Fruit fly (Drosophila melanogaster) whole organism, embryonic: ENCODE data around the gene Kal1.

Experiments
- Atf6 ChIP-seq: fragments of 200-800 bp; sonication (Bioruptor generic); IDR thresholded peaks from 2 replicates; pipeline ENCODE4 v1.3.6; 2022; ENCODE audit warnings: missing biosample characterization, missing genetic modification characterization
- Blimp-1 ChIP-seq: fragments of 200-800 bp; sonication (Bioruptor generic); optimal IDR thresholded peaks from 3 replicates; lab custom pipeline; 2018; ENCODE audit warnings: missing biosample characterization, missing genetic modification characterization, mild to moderate bottlenecking, moderate library complexity, missing genetic modification reagents
- CG11695 ChIP-seq: fragments of 200-800 bp; sonication (Bioruptor generic); IDR thresholded peaks from 3 replicates; pipeline ENCODE4 v1.3.6; 2022; ENCODE audit warnings: missing biosample characterization, missing genetic modification characterization
- CG12744 ChIP-seq: fragments of 200-800 bp; sonication (Bioruptor generic); optimal IDR thresholded peaks from 2 replicates; lab custom pipeline; 2016; ENCODE audit warnings: missing biosample characterization, missing genetic modification characterization
- CG12942 ChIP-seq: fragments of 200-800 bp; sonication (Bioruptor generic); optimal IDR thresholded peaks from 3 replicates; lab custom pipeline; 2016; ENCODE audit warnings: missing biosample characterization, missing genetic modification characterization
- CG14050 ChIP-seq: fragments of 200-800 bp; sonication (Bioruptor generic); IDR thresholded peaks from 3 replicates; pipeline ENCODE4 v1.3.6; 2022; ENCODE audit warnings: missing biosample characterization, missing genetic modification characterization
- CG17568 ChIP-seq: fragments of 200-800 bp; sonication (Bioruptor generic); optimal IDR thresholded peaks from 2 replicates; lab custom pipeline; 2018; ENCODE audit warnings: missing biosample characterization, mild to moderate bottlenecking, missing genetic modification characterization, moderate library complexity
- CG2199 ChIP-seq: fragments of 200-800 bp; sonication (Bioruptor generic); IDR thresholded peaks from 3 replicates; pipeline ENCODE4 v1.3.6; 2022; ENCODE audit warnings: missing biosample characterization, missing genetic modification characterization
- CG2712 ChIP-seq: fragments of 200-800 bp; optimal IDR thresholded peaks from 3 replicates; lab custom pipeline; 2019; ENCODE audit warnings: missing biosample characterization, mild to moderate bottlenecking, missing genetic modification characterization, moderate library complexity
- CG3281 ChIP-seq: fragments of 200-800 bp; sonication (Bioruptor generic); optimal IDR thresholded peaks from 3 replicates; lab custom pipeline; 2017; ENCODE audit warnings: missing biosample characterization, mild to moderate bottlenecking, missing genetic modification characterization
- CG34422 ChIP-seq: fragments of 200-800 bp; sonication (Bioruptor generic); IDR thresholded peaks from 3 replicates; pipeline ENCODE4 v1.3.6; 2022; ENCODE audit warnings: missing biosample characterization, missing genetic modification characterization
- CG3838 ChIP-seq: fragments of 200-800 bp; sonication (Bioruptor generic); optimal IDR thresholded peaks from 3 replicates; lab custom pipeline; 2016; ENCODE audit warnings: missing biosample characterization, missing genetic modification characterization
- CG3995 ChIP-seq: fragments of 200-800 bp; sonication (Bioruptor generic); optimal IDR thresholded peaks from 3 replicates; lab custom pipeline; 2016; ENCODE audit warnings: missing biosample characterization, missing genetic modification characterization
- CG4424 ChIP-seq: fragments of 200-800 bp; sonication (Bioruptor generic); optimal IDR thresholded peaks from 3 replicates; lab custom pipeline; 2016; ENCODE audit warnings: missing biosample characterization, missing genetic modification characterization
- CG4707 ChIP-seq: fragments of 200-800 bp; sonication (Bioruptor generic); optimal IDR thresholded peaks from 2 replicates; lab custom pipeline; 2018; ENCODE audit warnings: missing biosample characterization, mild to moderate bottlenecking, missing genetic modification characterization, moderate library complexity
- CG6813 ChIP-seq: fragments of 200-800 bp; sonication (Bioruptor generic); optimal IDR thresholded peaks from 2 replicates; lab custom pipeline; 2017; ENCODE audit warnings: missing biosample characterization, missing genetic modification characterization, mild to moderate bottlenecking, moderate library complexity, missing genetic modification reagents
- CG7556 ChIP-seq: fragments of 200-800 bp; sonication (Bioruptor generic); optimal IDR thresholded peaks from 2 replicates; lab custom pipeline; 2017; ENCODE audit warnings: missing biosample characterization, mild to moderate bottlenecking, missing genetic modification characterization
- CG8944 ChIP-seq: fragments of 200-800 bp; sonication (Bioruptor generic); optimal IDR thresholded peaks from 3 replicates; lab custom pipeline; 2016; ENCODE audit warnings: missing biosample characterization, missing genetic modification characterization
- CG9215 ChIP-seq: fragments of 200-800 bp; sonication (Bioruptor generic); IDR thresholded peaks from 2 replicates; pipeline ENCODE4 v1.3.6; 2022; ENCODE audit warnings: missing biosample characterization, missing genetic modification characterization
- CG9727 ChIP-seq: fragments of 200-800 bp; sonication (Bioruptor generic); optimal IDR thresholded peaks from 3 replicates; lab custom pipeline; 2017; ENCODE audit warnings: missing biosample characterization, mild to moderate bottlenecking, missing genetic modification characterization
- Dp ChIP-seq: fragments of 200-800 bp; sonication (Bioruptor generic); optimal IDR thresholded peaks from 2 replicates; lab custom pipeline; 2018; ENCODE audit warnings: missing biosample characterization, mild to moderate bottlenecking, missing genetic modification characterization, moderate library complexity
- Ets65A ChIP-seq: fragments of 200-800 bp; sonication (Bioruptor generic); peaks from one replicate; lab custom pipeline; 2016; ENCODE audit warnings: missing biosample characterization, missing genetic modification characterization
- H2.0 ChIP-seq: fragments of 200-800 bp; sonication (Bioruptor generic); IDR thresholded peaks from 2 replicates; pipeline ENCODE4 v1.3.6; 2022; ENCODE audit warnings: missing biosample characterization, missing genetic modification characterization
- HLH3B ChIP-seq: fragments of 200-800 bp; sonication (Bioruptor generic); IDR thresholded peaks from 2 replicates; pipeline ENCODE4 v1.3.6; 2022; ENCODE audit warnings: missing biosample characterization, missing genetic modification characterization
- HLHmδ ChIP-seq: fragments of 200-800 bp; sonication (Bioruptor generic); optimal IDR thresholded peaks from 2 replicates; lab custom pipeline; 2018; ENCODE audit warnings: missing biosample characterization, mild to moderate bottlenecking, missing genetic modification characterization, moderate library complexity
- Hmr ChIP-seq: fragments of 200-800 bp; sonication (Bioruptor generic); optimal IDR thresholded peaks from 3 replicates; lab custom pipeline; 2017; ENCODE audit warnings: mild to moderate bottlenecking, missing biosample characterization, missing genetic modification reagents, missing genetic modification characterization
- Hsf ChIP-seq: fragments of 200-800 bp; sonication (Bioruptor generic); optimal IDR thresholded peaks from 3 replicates; lab custom pipeline; 2016; ENCODE audit warnings: missing biosample characterization, missing genetic modification characterization
- Myb ChIP-seq: fragments of 200-800 bp; sonication (Bioruptor generic); optimal IDR thresholded peaks from 2 replicates; lab custom pipeline; 2016; ENCODE audit warnings: missing biosample characterization, missing genetic modification characterization
- NfI ChIP-seq: fragments of 200-800 bp; sonication (Bioruptor generic); optimal IDR thresholded peaks from 3 replicates; lab custom pipeline; 2018; ENCODE audit warnings: missing biosample characterization, mild to moderate bottlenecking, missing genetic modification characterization, moderate library complexity
- Opbp ChIP-seq: fragments of 200-800 bp; sonication (Bioruptor generic); IDR thresholded peaks from 3 replicates; pipeline ENCODE4 v1.3.6; 2022; ENCODE audit warnings: missing biosample characterization, missing genetic modification characterization; ENCODE audit not compliant: partially characterized antibody
- cad ChIP-seq: fragments of >200 bp; optimal IDR thresholded peaks from 2 replicates; lab custom pipeline; 2017; ENCODE audit warnings: missing biosample characterization, missing genetic modification characterization
- esg ChIP-seq: fragments of 200-800 bp; sonication (Bioruptor generic); conservative IDR thresholded peaks from 2 replicates; pipeline ENCODE4 v1.3.6; 2022; ENCODE audit warnings: missing biosample characterization, missing genetic modification characterization
- gem ChIP-seq: fragments of 200-800 bp; sonication (Bioruptor generic); optimal IDR thresholded peaks from 2 replicates; lab custom pipeline; 2019; ENCODE audit warnings: missing biosample characterization, mild to moderate bottlenecking, missing genetic modification characterization, moderate library complexity
- h ChIP-seq: fragments of >200 bp; optimal IDR thresholded peaks from 2 replicates; lab custom pipeline; 2017
- hb ChIP-seq: fragments of 200-800 bp; sonication (Bioruptor generic); IDR thresholded peaks from 3 replicates; pipeline ENCODE4 v1.3.6; 2022; ENCODE audit warnings: missing biosample characterization, missing genetic modification characterization; ENCODE audit not compliant: partially characterized antibody
- insv ChIP-seq, 2 experiments: fragments of 200-800 bp; sonication (Bioruptor generic); optimal IDR thresholded peaks; 3 replicates each; lab custom pipeline; 2016 to 2018; ENCODE audit warnings: missing biosample characterization in 2 of 2, missing genetic modification characterization in 2 of 2
- nerfin-2 ChIP-seq: fragments of 200-800 bp; sonication (Bioruptor generic); IDR thresholded peaks from 2 replicates; pipeline ENCODE4 v1.3.6; 2022; ENCODE audit warnings: missing biosample characterization, missing genetic modification characterization; ENCODE audit not compliant: partially characterized antibody
- odd ChIP-seq: fragments of 200-800 bp; sonication (Bioruptor generic); optimal IDR thresholded peaks from 2 replicates; lab custom pipeline; 2017; ENCODE audit warnings: missing biosample characterization, mild to moderate bottlenecking, missing genetic modification characterization
- pho ChIP-seq: fragments of 200-800 bp; sonication (Bioruptor generic); optimal IDR thresholded peaks from 2 replicates; lab custom pipeline; 2016; ENCODE audit warnings: missing biosample characterization, missing genetic modification characterization
- phol ChIP-seq: fragments of 200-800 bp; sonication (Bioruptor generic); optimal IDR thresholded peaks from 3 replicates; lab custom pipeline; 2018; ENCODE audit warnings: missing biosample characterization, mild to moderate bottlenecking, missing genetic modification characterization, moderate library complexity
- sd ChIP-seq: fragments of 200-800 bp; sonication (Bioruptor generic); optimal IDR thresholded peaks from 3 replicates; lab custom pipeline; 2018; ENCODE audit warnings: missing biosample characterization, mild to moderate bottlenecking, missing genetic modification characterization, moderate library complexity
- slbo ChIP-seq: fragments of 200-800 bp; sonication (Bioruptor generic); IDR thresholded peaks from 2 replicates; pipeline ENCODE4 v1.3.6; 2022; ENCODE audit warnings: missing biosample characterization, missing genetic modification characterization
- sob ChIP-seq: fragments of 200-800 bp; sonication (Bioruptor generic); IDR thresholded peaks from 2 replicates; pipeline ENCODE4 v1.3.6; 2022; ENCODE audit warnings: missing biosample characterization, missing genetic modification characterization
- sqz ChIP-seq: fragments of 200-800 bp; sonication (Bioruptor generic); optimal IDR thresholded peaks from 3 replicates; lab custom pipeline; 2018; ENCODE audit warnings: missing biosample characterization, mild to moderate bottlenecking, missing genetic modification characterization
- stwl ChIP-seq: fragments of 200-800 bp; sonication (Bioruptor generic); optimal IDR thresholded peaks from 3 replicates; lab custom pipeline; 2018; ENCODE audit warnings: missing biosample characterization, mild to moderate bottlenecking, missing genetic modification characterization, moderate library complexity
- sug ChIP-seq: fragments of 200-800 bp; optimal IDR thresholded peaks from 2 replicates; lab custom pipeline; 2019; ENCODE audit warnings: missing biosample characterization, mild to moderate bottlenecking, missing genetic modification characterization, moderate library complexity
- twi ChIP-seq: fragments of 200-800 bp; optimal IDR thresholded peaks from 2 replicates; lab custom pipeline; 2019; ENCODE audit warnings: missing biosample characterization, mild to moderate bottlenecking, missing genetic modification characterization, moderate library complexity
- tx ChIP-seq: fragments of 200-800 bp; sonication (Bioruptor generic); optimal IDR thresholded peaks from 2 replicates; lab custom pipeline; 2016; ENCODE audit warnings: missing biosample characterization, missing genetic modification characterization
- wor ChIP-seq: fragments of 200-800 bp; sonication (Bioruptor generic); IDR thresholded peaks from 2 replicates; pipeline ENCODE4 v1.3.6; 2022; ENCODE audit warnings: missing biosample characterization, missing genetic modification characterization
- zf30C ChIP-seq: fragments of 200-800 bp; sonication (Bioruptor generic); optimal IDR thresholded peaks from 3 replicates; lab custom pipeline; 2018; ENCODE audit warnings: missing biosample characterization, mild to moderate bottlenecking, missing genetic modification characterization

Gene Kal1

DNA sequence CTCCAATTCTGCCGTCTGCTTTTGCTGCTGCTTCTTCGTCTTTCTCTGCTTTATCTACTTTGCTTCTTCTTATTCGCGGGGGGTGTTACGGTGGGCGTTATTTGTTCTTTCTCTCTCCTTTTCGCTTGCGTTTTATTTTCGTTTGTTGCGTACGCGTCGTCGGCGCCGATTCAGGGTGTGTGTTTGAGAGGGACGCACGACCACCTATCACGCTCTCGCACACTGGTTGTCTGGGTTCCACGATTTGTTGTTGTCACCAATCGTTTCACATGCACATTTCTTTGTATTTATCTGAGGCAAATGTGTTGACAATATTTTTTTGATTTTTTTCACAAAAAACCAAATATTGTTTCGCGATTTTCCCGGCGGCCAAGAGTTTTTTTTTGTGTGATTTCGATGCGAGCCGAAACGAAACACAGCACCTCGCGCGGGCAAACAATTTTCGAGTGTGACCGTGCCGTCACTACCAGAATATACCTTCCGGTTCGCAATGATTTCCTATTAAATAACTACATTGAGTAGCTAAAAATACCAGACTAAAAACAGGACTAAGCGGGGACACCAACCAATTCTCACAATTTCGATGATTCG lies 35.8 kb upstream of the Kal1 start, which contains the start of gene Syx1A (continued):
- TF ChIP-seq Myb, result peak; percentile 11
- no peak for TF ChIP-seq h (lab: Kevin White, UChicago)
- peak; percentile 65 for TF ChIP-seq CG3838 (GFP tag; lab: Kevin White, UChicago)
- TF ChIP-seq CG12942 (GFP tag; lab: Kevin White, UChicago), result no peak
- TF ChIP-seq pho (GFP tag; lab: Kevin White, UChicago), result peak; percentile 23
- peak; percentile 10 for TF ChIP-seq HLHmδ (GFP tag; lab: Kevin White, UChicago)
- no peak for TF ChIP-seq slbo
- TF ChIP-seq Hsf, result peak; percentile 19
- peak; percentile 29 for TF ChIP-seq CG2712
- no peak for TF ChIP-seq cad (GFP tag; lab: Kevin White, UChicago)
- peak; percentile 100 for TF ChIP-seq sug (tag; lab: Kevin White, UChicago)
- TF ChIP-seq Ets65A (GFP tag; lab: Kevin White, UChicago), result no peak
- peak; percentile 34 for TF ChIP-seq odd (GFP tag; lab: Kevin White, UChicago)
- no peak for TF ChIP-seq CG4424 (GFP tag; lab: Kevin White, UChicago)
- TF ChIP-seq esg, result no peak
- TF ChIP-seq tx (GFP tag; lab: Kevin White, UChicago), result no peak
- TF ChIP-seq CG3281 (GFP tag; lab: Kevin White, UChicago), result peak; percentile 55
- no peak for TF ChIP-seq CG9727 (GFP tag; lab: Kevin White, UChicago)
- TF ChIP-seq zf30C (GFP tag; lab: Kevin White, UChicago), result no peak
- TF ChIP-seq Dp (GFP tag; lab: Kevin White, UChicago), result peak; percentile 25
- TF ChIP-seq CG2199 (GFP tag; lab: Robert Waterston, UW), result no peak
- peak; percentile 56 for TF ChIP-seq Hmr (GFP tag; lab: Kevin White, UChicago)
- TF ChIP-seq insv (GFP tag; optimal IDR thresholded peaks at IDR 0.05; lab: Kevin White, UChicago), result no peak
- no peak for TF ChIP-seq H2.0 (GFP tag; lab: Robert Waterston, UW)
- no peak for TF ChIP-seq wor
- peak; percentile 29 for TF ChIP-seq NfI (GFP tag; lab: Kevin White, UChicago)
- no peak for TF ChIP-seq HLH3B (GFP tag; lab: Robert Waterston, UW)
- TF ChIP-seq, all 482 proteins: peak for 113

DNA sequence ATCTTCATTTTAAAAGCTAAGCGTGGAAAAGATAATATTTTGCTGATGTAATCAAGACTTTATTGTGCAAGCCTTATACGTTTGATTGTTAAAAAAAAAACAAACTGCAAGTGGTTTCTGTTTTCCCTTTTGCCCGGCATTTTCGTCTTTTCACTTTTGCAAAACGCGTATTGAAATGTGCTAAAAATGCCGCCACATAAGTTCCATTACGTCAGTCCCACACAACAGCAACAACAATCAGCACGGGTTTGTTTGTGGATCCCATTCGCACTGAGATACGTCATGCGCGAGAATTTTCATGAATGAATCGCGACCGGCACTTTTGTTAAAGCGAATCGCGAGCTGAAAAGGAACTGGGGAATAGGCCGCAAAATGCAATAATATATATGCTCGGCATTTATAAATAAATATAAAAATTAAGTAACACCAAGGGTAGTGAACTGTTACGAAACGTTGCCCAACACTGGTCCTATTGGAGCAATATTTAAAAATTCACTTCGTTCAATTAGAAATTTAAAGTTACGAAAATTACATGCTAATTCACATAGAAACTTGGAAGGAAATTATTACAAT lies 35.0 kb upstream of the Kal1 start:
- TF ChIP-seq hb (no peak), CG14050 (GFP tag; lab: Robert Waterston, UW) (no peak), CG8944 (GFP tag; lab: Kevin White, UChicago) (no peak), CG9215 (no peak), CG7556 (peak; percentile 34), HLHmδ (GFP tag; lab: Kevin White, UChicago) (no peak), stwl (peak; percentile 62), gem (tag; lab: Kevin White, UChicago) (peak; percentile 51), Atf6 (GFP tag; lab: Robert Waterston, UW) (no peak), CG4707 (GFP tag; lab: Kevin White, UChicago) (no peak), nerfin-2 (GFP tag; lab: Robert Waterston, UW) (no peak), sd (tag; lab: Kevin White, UChicago) (peak; percentile 12), twi (no peak), phol (tag; lab: Kevin White, UChicago) (peak; percentile 21), CG11695 (no peak), CG17568 (GFP tag; lab: Kevin White, UChicago) (peak; percentile 73), Opbp (GFP tag; lab: Robert Waterston, UW) (no peak), CG12744 (GFP tag; lab: Kevin White, UChicago) (peak; percentile 12), CG3995 (GFP tag; lab: Kevin White, UChicago) (peak; percentile 56), sob (GFP tag; lab: Robert Waterston, UW) (no peak), CG6813 (GFP tag; lab: Kevin White, UChicago) (peak; percentile 25), Blimp-1 (GFP tag; lab: Kevin White, UChicago) (peak; percentile 48), Dp (GFP tag; lab: Kevin White, UChicago) (peak; percentile 76), sqz (GFP tag; lab: Kevin White, UChicago) (no peak), CG34422 (GFP tag; lab: Robert Waterston, UW) (no peak)
